Fruit fly (Drosophila melanogaster): Measurements from ENCODE around the gene Esp.
A peak's percentile ranks its signal among the peaks of the same experiment; 100 is the strongest.

The Esp gene

DNA sequence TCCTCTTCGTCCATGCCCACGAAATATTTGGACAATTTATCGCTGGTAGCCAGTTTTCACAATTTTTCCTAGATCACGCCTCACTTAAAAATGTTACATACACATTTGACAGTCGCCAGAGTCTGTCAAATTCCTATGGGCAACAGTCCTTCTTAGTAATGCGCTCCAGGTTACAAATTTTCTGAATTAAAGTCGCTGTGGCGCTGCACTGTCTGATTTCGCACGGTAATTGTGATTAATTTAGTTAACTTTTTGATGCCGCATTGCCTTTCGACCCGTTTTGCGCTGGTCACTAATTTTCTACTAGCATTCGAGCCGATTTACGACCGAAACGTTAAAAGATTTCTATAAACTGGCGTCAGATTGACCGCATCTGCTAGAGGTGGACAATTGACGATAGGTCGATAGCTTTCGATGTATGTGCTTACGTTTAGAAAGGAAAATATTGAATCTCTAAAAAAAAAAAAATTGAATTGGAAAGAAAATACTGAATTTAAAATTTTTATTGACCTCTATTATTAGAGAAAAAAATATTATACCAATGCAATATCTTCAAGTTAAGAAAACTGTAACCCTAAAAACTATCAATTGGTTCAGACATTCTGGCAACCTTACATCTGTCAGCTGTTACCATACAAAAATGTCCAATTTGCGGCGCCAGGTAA lies 28.0 kb upstream of the Esp start, which contains the start of the genes lili and CG34150 (continued):
- no peak for TF ChIP-seq CG16779 (GFP tag; IDR thresholded peaks at IDR 0.05)
- TF ChIP-seq CG7357 (GFP tag; IDR thresholded peaks at IDR 0.05) = peak; percentile 44; the same call in 1 of the 3 replicates
- TF ChIP-seq Myb (GFP tag; optimal IDR thresholded peaks at IDR 0.05) = peak; percentile 44
- TF ChIP-seq CG34224 (GFP tag; IDR thresholded peaks at IDR 0.05; ENCODE audit: partially characterized antibody) = peak; percentile 85
- TF ChIP-seq Side (GFP tag; optimal IDR thresholded peaks at IDR 0.05) = peak; percentile 55
- TF ChIP-seq Blimp-1 (GFP tag; optimal IDR thresholded peaks at IDR 0.05) = peak; percentile 76
- TF ChIP-seq CG10274 (GFP tag; optimal IDR thresholded peaks at IDR 0.05) = no peak
- TF ChIP-seq tgo (GFP tag; IDR thresholded peaks at IDR 0.05) = peak; percentile 72
- peak; percentile 60 for TF ChIP-seq CG4730 (GFP tag; IDR thresholded peaks at IDR 0.05)
- peak; percentile 71 for TF ChIP-seq Aef1 (GFP tag; IDR thresholded peaks at IDR 0.05)
- peak; percentile 63 for TF ChIP-seq kay (GFP tag; optimal IDR thresholded peaks at IDR 0.05)
- TF ChIP-seq CTCF (GFP tag; optimal IDR thresholded peaks at IDR 0.05) = peak; percentile 38
- peak; percentile 34 for TF ChIP-seq cato (GFP tag; optimal IDR thresholded peaks at IDR 0.05; ENCODE audit: borderline replicate concordance)
- peak; percentile 80 for TF ChIP-seq CG10267 (tag; optimal IDR thresholded peaks at IDR 0.05)
- TF ChIP-seq Pdp1 (GFP tag; optimal IDR thresholded peaks at IDR 0.05) = peak; percentile 65 to 66
- peak; percentile 74 for TF ChIP-seq Bgb (GFP tag; IDR thresholded peaks at IDR 0.05; ENCODE audit: partially characterized antibody)
- TF ChIP-seq CG10147 (GFP tag; optimal IDR thresholded peaks at IDR 0.05) = peak; percentile 70
- TF ChIP-seq Nf-YC (tag; optimal IDR thresholded peaks at IDR 0.05) = peak; percentile 75
- peak; percentile 52; the same call in 1 of the 2 replicates for TF ChIP-seq peb (GFP tag; IDR thresholded peaks at IDR 0.05)
- TF ChIP-seq CG33557 (GFP tag; optimal IDR thresholded peaks at IDR 0.05) = peak; percentile 76
- peak; percentile 90 for TF ChIP-seq CG17359 (tag; optimal IDR thresholded peaks at IDR 0.05)
- peak; percentile 78 for TF ChIP-seq CG14014 (GFP tag; IDR thresholded peaks at IDR 0.05)
- TF ChIP-seq gsb (GFP tag; IDR thresholded peaks at IDR 0.05) = no peak
- peak; percentile 74 for TF ChIP-seq Hr3 (GFP tag; optimal IDR thresholded peaks at IDR 0.05)
- TF ChIP-seq CG13624 (GFP tag; optimal IDR thresholded peaks at IDR 0.05) = peak; percentile 88
- peak; percentile 85 for TF ChIP-seq knrl (GFP tag; IDR thresholded peaks at IDR 0.05; ENCODE audit: partially characterized antibody)
- 0 out of 2 replicates have a peak, but pooled peaks have one; percentile 36 for TF ChIP-seq CG17612 (GFP tag; IDR thresholded peaks at IDR 0.05)
- peak; percentile 64 for TF ChIP-seq HLH3B (GFP tag; IDR thresholded peaks at IDR 0.05)
- peak; percentile 89 for TF ChIP-seq CG13424 (tag; optimal IDR thresholded peaks at IDR 0.05)
- peak; percentile 61 for TF ChIP-seq CG4854 (GFP tag; optimal IDR thresholded peaks at IDR 0.05)
- TF ChIP-seq wdn (GFP tag; IDR thresholded peaks at IDR 0.05) = no peak
- no peak for TF ChIP-seq cg (GFP tag; optimal IDR thresholded peaks at IDR 0.05)
- peak; percentile 78 for TF ChIP-seq Abd-B (GFP tag; optimal IDR thresholded peaks at IDR 0.05)
- TF ChIP-seq Deaf1 (tag; optimal IDR thresholded peaks at IDR 0.05) = no peak
- peak; percentile 48 for TF ChIP-seq gcm2 (GFP tag; optimal IDR thresholded peaks at IDR 0.05)
- peak; percentile 54 for TF ChIP-seq zen (tag; optimal IDR thresholded peaks at IDR 0.05)
- TF ChIP-seq Bdp1 (GFP tag; optimal IDR thresholded peaks at IDR 0.05) = peak; percentile 61
- TF ChIP-seq gce (GFP tag; IDR thresholded peaks at IDR 0.05) = no peak
- TF ChIP-seq slbo (GFP tag; IDR thresholded peaks at IDR 0.05) = peak; percentile 86
- TF ChIP-seq trem (tag; optimal IDR thresholded peaks at IDR 0.05) = peak; percentile 92
- peak; percentile 90 for TF ChIP-seq row (GFP tag; IDR thresholded peaks at IDR 0.05)
- TF ChIP-seq CG1647 (GFP tag; optimal IDR thresholded peaks at IDR 0.05) = peak; percentile 64
- TF ChIP-seq CG16815 (GFP tag; optimal IDR thresholded peaks at IDR 0.05) = peak; percentile 7
- TF ChIP-seq emc (GFP tag; optimal IDR thresholded peaks at IDR 0.05) = peak; percentile 28
- TF ChIP-seq CG17186 (GFP tag; optimal IDR thresholded peaks at IDR 0.05) = peak; percentile 19
- peak; percentile 81 for TF ChIP-seq dpn (GFP tag; optimal IDR thresholded peaks at IDR 0.05)
- peak; percentile 65 for TF ChIP-seq MESR4 (GFP tag; optimal IDR thresholded peaks at IDR 0.05)
- peak; percentile 60 for TF ChIP-seq Nf-YB (GFP tag; optimal IDR thresholded peaks at IDR 0.05)
- TF ChIP-seq gt (GFP tag; IDR thresholded peaks at IDR 0.05) = no peak
- TF ChIP-seq btn (GFP tag; optimal IDR thresholded peaks at IDR 0.05) = no peak
